Fruit fly (Drosophila melanogaster) whole organism, wandering third instar larva: ENCODE measurements around the gene Calx.

Experiments used
- Dfd ChIP-seq: fragments of >200 bp; optimal IDR thresholded peaks from 2 replicates; lab custom pipeline; 2017; ENCODE audit warnings: missing biosample characterization, missing genetic modification characterization
- br ChIP-seq: fragments of 200-800 bp; sonication (Bioruptor generic); optimal IDR thresholded peaks from 2 replicates; lab custom pipeline; 2016; ENCODE audit warnings: missing biosample characterization, missing genetic modification characterization
- ey ChIP-seq: fragments of 200-800 bp; sonication (Bioruptor generic); optimal IDR thresholded peaks from 2 replicates; lab custom pipeline; 2016; ENCODE audit warnings: missing biosample characterization, missing genetic modification characterization

DNA sequence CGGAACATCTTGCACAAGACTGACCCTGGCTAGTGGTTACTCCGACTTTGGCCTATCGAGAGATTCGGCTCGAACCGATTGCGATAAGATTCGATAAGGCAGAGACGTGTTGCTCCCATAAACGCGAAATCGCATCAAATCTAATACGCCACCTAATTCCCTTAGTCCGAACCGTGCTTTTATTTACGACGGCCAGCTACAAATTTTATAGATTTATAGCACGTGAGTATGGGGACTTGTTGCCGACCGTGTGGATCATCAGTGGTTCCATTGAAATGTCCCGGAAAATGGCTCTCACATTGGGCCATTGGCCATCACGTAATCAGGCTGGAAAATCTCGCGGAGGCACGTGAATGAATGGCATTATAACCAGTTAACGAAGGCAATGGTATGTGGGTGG is 29.0 kb downstream of the Calx start, which contains the start of gene Alp5:
- no peak for TF ChIP-seq br (GFP tag; lab: Kevin White, UChicago)
- TF ChIP-seq ey (GFP tag; lab: Kevin White, UChicago): no peak
- no peak for TF ChIP-seq Dfd (GFP tag; lab: Kevin White, UChicago)
